Fruit fly (Drosophila melanogaster) whole organism, prepupa: ENCODE data around the gene CG42245.

Source experiments
- CG10631 ChIP-seq: fragments of 200-800 bp; sonication (Bioruptor generic); optimal IDR thresholded peaks from 2 replicates; lab custom pipeline; 2016; ENCODE audit warnings: missing biosample characterization, missing genetic modification characterization
- CG10669 ChIP-seq: fragments of 200-800 bp; sonication (Bioruptor generic); optimal IDR thresholded peaks from 3 replicates; lab custom pipeline; 2018; ENCODE audit warnings: missing biosample characterization, mild to moderate bottlenecking, missing genetic modification characterization, moderate library complexity
- CG11294 ChIP-seq: fragments of 200-800 bp; sonication (Bioruptor generic); IDR thresholded peaks from 2 replicates; pipeline ENCODE4 v1.3.6; 2022; ENCODE audit warnings: missing biosample characterization, missing genetic modification characterization
- CG11762 ChIP-seq: fragments of 200-800 bp; sonication (Bioruptor generic); optimal IDR thresholded peaks from 3 replicates; lab custom pipeline; 2016; ENCODE audit warnings: missing biosample characterization, missing genetic modification characterization; ENCODE audit not compliant: insufficient read depth
- CG11902 ChIP-seq: fragments of 200-800 bp; sonication (Bioruptor generic); optimal IDR thresholded peaks from 3 replicates; lab custom pipeline; 2016; ENCODE audit warnings: missing biosample characterization, missing genetic modification characterization
- CG15336 ChIP-seq: fragments of 200-800 bp; sonication (Bioruptor generic); IDR thresholded peaks from 2 replicates; pipeline ENCODE4 v1.3.6; 2022; ENCODE audit warnings: missing biosample characterization, missing genetic modification characterization
- CG1621 ChIP-seq: fragments of 200-800 bp; sonication (Bioruptor generic); optimal IDR thresholded peaks from 3 replicates; lab custom pipeline; 2018; ENCODE audit warnings: missing biosample characterization, mild to moderate bottlenecking, missing genetic modification characterization
- CG3032 ChIP-seq: fragments of 200-800 bp; optimal IDR thresholded peaks from 2 replicates; lab custom pipeline; 2019; ENCODE audit warnings: missing biosample characterization, mild to moderate bottlenecking, missing genetic modification characterization, moderate library complexity
- CG31627 ChIP-seq: fragments of 200-800 bp; sonication (Bioruptor generic); optimal IDR thresholded peaks from 3 replicates; lab custom pipeline; 2016; ENCODE audit warnings: missing biosample characterization, missing genetic modification characterization
- CG32006 ChIP-seq: fragments of 200-800 bp; sonication (Bioruptor generic); optimal IDR thresholded peaks from 3 replicates; lab custom pipeline; 2017; ENCODE audit warnings: missing biosample characterization, mild to moderate bottlenecking, missing genetic modification characterization
- CG3919 ChIP-seq: fragments of 200-800 bp; sonication (Bioruptor generic); optimal IDR thresholded peaks from 3 replicates; lab custom pipeline; 2016; ENCODE audit warnings: missing biosample characterization, missing genetic modification characterization
- CG4318 ChIP-seq: fragments of 200-800 bp; sonication (Bioruptor generic); optimal IDR thresholded peaks from 3 replicates; lab custom pipeline; 2017; ENCODE audit warnings: missing biosample characterization, mild to moderate bottlenecking, missing genetic modification characterization
- CG6163 ChIP-seq: fragments of 200-800 bp; sonication (Bioruptor generic); IDR thresholded peaks from 3 replicates; pipeline ENCODE4 v1.3.6; 2022; ENCODE audit warnings: missing biosample characterization, missing genetic modification characterization
- CG6792 ChIP-seq: fragments of 200-800 bp; sonication (Bioruptor generic); optimal IDR thresholded peaks from 3 replicates; lab custom pipeline; 2016; ENCODE audit warnings: missing biosample characterization, missing genetic modification characterization
- CG6854 ChIP-seq: fragments of 200-800 bp; sonication (Bioruptor generic); optimal IDR thresholded peaks from 2 replicates; lab custom pipeline; 2017; ENCODE audit warnings: missing biosample characterization, mild to moderate bottlenecking, missing genetic modification characterization
- CG7368 ChIP-seq: fragments of 200-800 bp; sonication (Bioruptor generic); optimal IDR thresholded peaks from 3 replicates; lab custom pipeline; 2016; ENCODE audit warnings: missing biosample characterization, missing genetic modification characterization
- CG8119 ChIP-seq: fragments of 200-800 bp; sonication (Bioruptor generic); IDR thresholded peaks from 3 replicates; pipeline ENCODE4 v1.3.6; 2022; ENCODE audit warnings: missing biosample characterization, missing genetic modification characterization
- CG8319 ChIP-seq: fragments of 200-800 bp; sonication (Bioruptor generic); optimal IDR thresholded peaks from 3 replicates; lab custom pipeline; 2016; ENCODE audit warnings: missing biosample characterization, missing genetic modification characterization
- CG8632 ChIP-seq: fragments of 200-800 bp; sonication (Bioruptor generic); optimal IDR thresholded peaks from 3 replicates; lab custom pipeline; 2016; ENCODE audit warnings: missing biosample characterization, missing genetic modification characterization
- Eip78C ChIP-seq: fragments of 200-800 bp; sonication (Bioruptor generic); peaks from one replicate; lab custom pipeline; 2016; ENCODE audit warnings: missing biosample characterization, missing genetic modification characterization
- Eip93F ChIP-seq: fragments of 200-800 bp; sonication (Bioruptor generic); optimal IDR thresholded peaks from 2 replicates; lab custom pipeline; 2016; ENCODE audit warnings: missing biosample characterization, mild to moderate bottlenecking, missing genetic modification characterization
- Ets96B ChIP-seq: fragments of 200-800 bp; optimal IDR thresholded peaks from 2 replicates; lab custom pipeline; 2019; ENCODE audit warnings: missing biosample characterization, mild to moderate bottlenecking, missing genetic modification characterization, moderate library complexity
- Gug ChIP-seq: fragments of 200-800 bp; sonication (Bioruptor generic); IDR thresholded peaks from 2 replicates; pipeline ENCODE4 v1.3.6; 2022; ENCODE audit warnings: missing biosample characterization, missing genetic modification characterization
- Hr38 ChIP-seq: sonication (Bioruptor generic); optimal IDR thresholded peaks from 2 replicates; lab custom pipeline; 2016; ENCODE audit warnings: missing biosample characterization, missing genetic modification characterization
- Hr39 ChIP-seq: fragments of 200-800 bp; sonication (Bioruptor generic); optimal IDR thresholded peaks from 2 replicates; lab custom pipeline; 2016; ENCODE audit warnings: missing biosample characterization, missing genetic modification characterization
- Hr4 ChIP-seq: fragments of 200-800 bp; sonication (Bioruptor generic); optimal IDR thresholded peaks from 3 replicates; lab custom pipeline; 2016; ENCODE audit warnings: missing biosample characterization, missing genetic modification characterization
- Met ChIP-seq: fragments of 200-800 bp; sonication (Bioruptor generic); optimal IDR thresholded peaks from 3 replicates; lab custom pipeline; 2016; ENCODE audit warnings: missing biosample characterization, missing genetic modification characterization
- OdsH ChIP-seq: fragments of 200-800 bp; sonication (Bioruptor generic); optimal IDR thresholded peaks from 3 replicates; lab custom pipeline; 2016; ENCODE audit warnings: missing biosample characterization, missing genetic modification characterization
- Smox ChIP-seq: fragments of 200-800 bp; sonication (Bioruptor generic); optimal IDR thresholded peaks from 3 replicates; lab custom pipeline; 2016; ENCODE audit warnings: missing biosample characterization, missing genetic modification characterization
- Sox102F ChIP-seq: fragments of 200-800 bp; sonication (Bioruptor generic); optimal IDR thresholded peaks from 2 replicates; lab custom pipeline; 2016; ENCODE audit warnings: missing biosample characterization, mild to moderate bottlenecking, missing genetic modification characterization
- Sox15 ChIP-seq: fragments of 200-800 bp; sonication (Bioruptor generic); optimal IDR thresholded peaks from 3 replicates; lab custom pipeline; 2016; ENCODE audit warnings: missing biosample characterization, missing genetic modification characterization
- achi ChIP-seq: fragments of 200-800 bp; sonication (Bioruptor generic); optimal IDR thresholded peaks from 3 replicates; lab custom pipeline; 2016; ENCODE audit warnings: missing biosample characterization, missing genetic modification characterization
- acj6 ChIP-seq: fragments of 200-800 bp; sonication (Bioruptor generic); optimal IDR thresholded peaks from 3 replicates; lab custom pipeline; 2016; ENCODE audit warnings: missing biosample characterization, missing genetic modification characterization
- dac ChIP-seq: fragments of 200-800 bp; sonication (Bioruptor generic); optimal IDR thresholded peaks from 2 replicates; lab custom pipeline; 2017; ENCODE audit warnings: missing biosample characterization, mild to moderate bottlenecking, missing genetic modification characterization
- esn ChIP-seq: fragments of 200-800 bp; sonication (Bioruptor generic); optimal IDR thresholded peaks from 2 replicates; lab custom pipeline; 2016; ENCODE audit warnings: missing biosample characterization, mild to moderate bottlenecking, missing genetic modification characterization, moderate library complexity
- fkh ChIP-seq: fragments of 200-800 bp; sonication (Bioruptor generic); optimal IDR thresholded peaks from 3 replicates; lab custom pipeline; 2017; ENCODE audit warnings: missing biosample characterization, mild to moderate bottlenecking, missing genetic modification characterization, moderate library complexity
- net ChIP-seq: fragments of 200-800 bp; sonication (Bioruptor generic); optimal IDR thresholded peaks from 3 replicates; lab custom pipeline; 2016; ENCODE audit warnings: missing biosample characterization, missing genetic modification characterization
- salr ChIP-seq, 2 experiments: fragments of 200-800 bp; sonication (Bioruptor generic); optimal IDR thresholded peaks; 3 replicates each; lab custom pipeline; 2016 to 2018; ENCODE audit warnings: missing biosample characterization in 2 of 2, missing genetic modification characterization in 2 of 2, mild to moderate bottlenecking in 1 of 2
- spab ChIP-seq: fragments of 200-800 bp; sonication (Bioruptor generic); optimal IDR thresholded peaks from 2 replicates; lab custom pipeline; 2017; ENCODE audit warnings: missing biosample characterization, mild to moderate bottlenecking, missing genetic modification characterization, missing genetic modification reagents
- vri ChIP-seq: fragments of 200-800 bp; sonication (Bioruptor generic); optimal IDR thresholded peaks from 3 replicates; lab custom pipeline; 2016; ENCODE audit warnings: missing biosample characterization, mild to moderate bottlenecking, missing genetic modification characterization

The CG42245 gene

DNA sequence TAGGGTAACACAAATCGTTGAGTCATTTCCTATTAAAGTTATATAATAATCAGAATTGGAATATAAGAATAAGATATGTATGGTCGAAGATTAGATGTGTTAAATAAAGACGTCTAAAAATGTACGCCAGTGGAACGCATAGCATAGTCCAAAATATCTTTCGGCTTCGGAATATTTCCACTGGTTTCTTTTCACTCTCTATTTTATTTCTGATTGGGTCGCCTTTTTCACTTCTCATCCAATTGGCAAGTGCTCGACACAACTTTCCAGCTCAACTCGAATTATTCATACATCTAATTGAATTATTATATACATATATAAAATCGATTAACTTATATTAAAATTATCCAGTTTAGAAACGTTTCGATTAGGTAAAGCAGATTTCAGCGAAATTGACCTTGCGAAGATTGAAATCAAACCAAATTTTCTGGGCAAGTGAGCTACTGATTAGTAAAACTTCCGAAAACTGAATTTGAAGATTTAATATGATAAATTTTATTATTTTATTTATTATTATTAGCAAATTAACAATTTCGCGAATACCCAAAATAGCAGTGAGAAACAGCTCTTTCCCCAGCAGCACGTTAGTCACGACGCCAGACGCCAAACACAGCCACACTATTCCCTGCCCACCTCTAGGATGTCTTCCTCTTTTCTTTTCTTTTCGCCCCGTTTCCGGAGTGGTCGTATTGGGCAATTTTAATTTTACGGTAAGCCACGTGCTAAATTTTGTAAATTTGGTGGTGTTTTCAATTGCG, 44.5 kb upstream of the CG42245 start, which contains the start of gene RpL8 (continued):
- TF ChIP-seq Hr4 (GFP tag; lab: Kevin White, UChicago) (peak; percentile 58), CG6792 (peak; percentile 62), Hr39 (GFP tag; lab: Kevin White, UChicago) (peak; percentile 75), CG10631 (GFP tag; lab: Kevin White, UChicago) (peak; percentile 51), Gug (peak; percentile 29), CG8632 (GFP tag; lab: Kevin White, UChicago) (peak; percentile 64), CG3032 (tag; lab: Kevin White, UChicago) (peak; percentile 56), CG31627 (GFP tag; lab: Kevin White, UChicago) (peak; percentile 71), CG7368 (GFP tag; lab: Kevin White, UChicago) (peak; percentile 84), esn (GFP tag; lab: Kevin White, UChicago) (peak; percentile 77), CG3919 (GFP tag; lab: Kevin White, UChicago) (peak; percentile 90), Eip78C (peak; percentile 92), CG8319 (GFP tag; lab: Kevin White, UChicago) (peak; percentile 57), CG6163 (GFP tag; lab: Robert Waterston, UW) (peak; percentile 91), CG6854 (GFP tag; lab: Kevin White, UChicago) (peak; percentile 94), Smox (peak; percentile 71), vri (GFP tag; lab: Kevin White, UChicago) (peak; percentile 80), OdsH (GFP tag; lab: Kevin White, UChicago) (peak; percentile 78), Eip93F (GFP tag; lab: Kevin White, UChicago) (no peak), CG1621 (peak; percentile 73)

DNA sequence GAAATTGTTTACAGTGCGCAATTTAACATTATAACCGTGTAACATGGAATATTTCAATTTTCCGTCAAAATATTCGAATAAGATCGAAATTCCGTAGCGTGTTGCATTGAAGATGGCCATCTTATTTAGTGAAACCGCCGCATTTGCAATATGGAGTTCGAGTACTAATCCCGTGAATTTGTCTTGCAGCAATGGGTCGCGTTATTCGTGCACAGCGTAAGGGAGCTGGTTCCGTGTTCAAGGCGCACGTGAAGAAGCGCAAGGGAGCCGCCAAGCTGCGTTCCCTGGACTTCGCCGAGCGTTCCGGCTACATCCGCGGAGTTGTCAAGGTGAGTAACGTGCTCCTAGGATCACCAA, 44.0 kb upstream of the CG42245 start:
- TF ChIP-seq CG11762 (no peak), achi (GFP tag; lab: Kevin White, UChicago) (no peak), CG15336 (GFP tag; lab: Robert Waterston, UW) (0 out of 2 replicates have a peak, but pooled peaks have one; percentile 3), Hr38 (GFP tag; lab: Kevin White, UChicago) (no peak), CG8119 (no peak), CG8319 (GFP tag; lab: Kevin White, UChicago) (no peak), Sox15 (GFP tag; lab: Kevin White, UChicago) (no peak)

DNA sequence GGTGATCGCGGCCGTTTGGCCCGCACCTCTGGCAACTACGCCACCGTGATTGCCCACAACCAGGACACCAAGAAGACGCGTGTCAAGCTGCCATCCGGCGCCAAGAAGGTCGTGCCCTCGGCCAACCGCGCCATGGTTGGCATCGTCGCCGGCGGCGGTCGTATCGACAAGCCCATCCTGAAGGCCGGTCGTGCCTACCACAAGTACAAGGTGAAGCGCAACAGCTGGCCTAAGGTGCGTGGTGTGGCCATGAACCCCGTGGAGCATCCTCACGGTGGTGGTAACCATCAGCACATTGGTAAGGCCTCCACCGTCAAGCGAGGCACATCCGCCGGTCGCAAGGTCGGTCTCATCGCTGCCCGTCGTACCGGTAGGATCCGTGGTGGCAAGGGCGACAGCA, 43.2 kb upstream of the CG42245 start:
- TF ChIP-seq CG11902 (GFP tag; lab: Kevin White, UChicago) (no peak), Sox102F (GFP tag; lab: Kevin White, UChicago) (no peak), Gug (no peak), CG1621 (no peak), spab (GFP tag; lab: Kevin White, UChicago) (no peak), Eip78C (no peak), dac (GFP tag; lab: Kevin White, UChicago) (no peak), CG6854 (GFP tag; lab: Kevin White, UChicago) (no peak), vri (GFP tag; lab: Kevin White, UChicago) (no peak), Hr4 (GFP tag; lab: Kevin White, UChicago) (no peak), acj6 (no peak), CG6792 (no peak), fkh (GFP tag; lab: Kevin White, UChicago) (no peak), CG6163 (GFP tag; lab: Robert Waterston, UW) (no peak), CG10669 (no peak), CG7368 (GFP tag; lab: Kevin White, UChicago) (no peak), CG3919 (GFP tag; lab: Kevin White, UChicago) (no peak)

- TF ChIP-seq CG7368 (GFP tag; lab: Kevin White, UChicago) (no peak), Ets96B (tag; lab: Kevin White, UChicago) (no peak), Met (peak; percentile 58), CG11902 (GFP tag; lab: Kevin White, UChicago) (no peak), CG4318 (GFP tag; lab: Kevin White, UChicago) (no peak), Hr4 (GFP tag; lab: Kevin White, UChicago) (peak; percentile 15), Hr38 (GFP tag; lab: Kevin White, UChicago) (no peak), Eip78C (peak; percentile 81), net (GFP tag; lab: Kevin White, UChicago) (no peak), CG32006 (GFP tag; lab: Kevin White, UChicago) (no peak), CG8632 (GFP tag; lab: Kevin White, UChicago) (no peak), CG1621 (no peak), spab (GFP tag; lab: Kevin White, UChicago) (no peak), salr (GFP tag; optimal IDR thresholded peaks at IDR 0.05; lab: Kevin White, UChicago) (no peak), Hr39 (GFP tag; lab: Kevin White, UChicago) (peak; percentile 31), CG11294 (no peak), fkh (GFP tag; lab: Kevin White, UChicago) (peak; percentile 40), CG6854 (GFP tag; lab: Kevin White, UChicago) (peak; percentile 14), CG6792 (no peak), CG3919 (GFP tag; lab: Kevin White, UChicago) (peak; percentile 5), CG6163 (GFP tag; lab: Robert Waterston, UW) (no peak), vri (GFP tag; lab: Kevin White, UChicago) (peak; percentile 43), Sox15 (GFP tag; lab: Kevin White, UChicago) (no peak)
These were observed 42.2 kb upstream of the CG42245 start, which contains the start of gene dos for dm6 chr3L:2589167-2589910. dos (plus strand) TSS chr3L:2589414.
